Fruit fly (Drosophila melanogaster) whole organism, wandering third instar larva: ENCODE data around the gene CG31974.

Experiments
- CG32264 ChIP-seq: fragments of 200-800 bp; sonication (Bioruptor generic); optimal IDR thresholded peaks from 2 replicates; lab custom pipeline; 2016; ENCODE audit warnings: missing biosample characterization, missing genetic modification characterization
- CG9705 ChIP-seq: fragments of 200-800 bp; sonication (Bioruptor generic); optimal IDR thresholded peaks from 2 replicates; lab custom pipeline; 2018; ENCODE audit warnings: missing biosample characterization, mild to moderate bottlenecking, missing genetic modification characterization
- Dfd ChIP-seq: fragments of >200 bp; optimal IDR thresholded peaks from 2 replicates; lab custom pipeline; 2017; ENCODE audit warnings: missing biosample characterization, missing genetic modification characterization
- Hr78 ChIP-seq: fragments of >200 bp; optimal IDR thresholded peaks from 2 replicates; lab custom pipeline; 2017; ENCODE audit warnings: missing biosample characterization, missing genetic modification characterization
- Jra ChIP-seq: sonication (Bioruptor generic); optimal IDR thresholded peaks from 2 replicates; lab custom pipeline; 2016; ENCODE audit warnings: missing biosample characterization, missing genetic modification characterization
- dsf ChIP-seq: sonication (Bioruptor generic); optimal IDR thresholded peaks from 2 replicates; lab custom pipeline; 2016; ENCODE audit warnings: missing biosample characterization, missing genetic modification characterization, borderline replicate concordance
- jim ChIP-seq: fragments of 175-275, 200-325 bp; sonication (Bioruptor generic); optimal IDR thresholded peaks from 2 replicates; lab custom pipeline; 2016; ENCODE audit warnings: missing biosample characterization, mild to moderate bottlenecking, missing genetic modification characterization

DNA sequence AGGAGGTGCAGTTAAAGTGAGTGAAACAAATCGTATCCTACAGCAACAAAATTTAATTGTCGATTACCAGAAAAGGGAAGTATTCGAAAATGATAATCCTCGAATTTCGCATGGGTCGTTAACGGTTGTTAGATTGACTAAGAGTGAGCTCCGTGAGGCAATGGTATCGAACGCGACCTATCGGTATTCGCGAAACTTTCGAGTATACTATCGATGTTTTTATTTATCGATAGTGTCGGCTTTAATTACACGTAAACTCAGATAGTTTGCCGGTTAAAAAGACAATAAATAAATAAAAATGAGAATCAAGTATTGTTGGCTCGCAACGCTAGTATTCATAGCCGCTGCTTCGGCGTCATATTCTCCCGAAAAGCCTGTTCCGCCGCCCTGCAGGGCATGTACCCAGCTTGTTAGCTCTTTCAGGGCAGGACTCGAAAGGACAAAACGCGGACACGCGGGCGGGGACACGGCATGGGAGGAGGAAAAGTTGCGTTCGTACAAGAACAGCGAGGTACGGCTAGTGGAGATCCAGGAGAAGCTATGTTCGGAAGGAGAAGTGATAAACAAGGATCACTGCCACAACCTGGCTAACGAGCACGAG is 40.6 kb downstream of the CG31974 start, which contains the start of gene Creld:
- TF ChIP-seq dsf (GFP tag; lab: Kevin White, UChicago) (no peak), Dfd (GFP tag; lab: Kevin White, UChicago) (no peak), Jra (GFP tag; lab: Kevin White, UChicago) (no peak), CG9705 (GFP tag; lab: Kevin White, UChicago) (no peak), CG32264 (GFP tag; lab: Kevin White, UChicago) (no peak), Hr78 (GFP tag; lab: Kevin White, UChicago) (no peak), jim (GFP tag; lab: Kevin White, UChicago) (no peak)
